Worm (Caenorhabditis elegans): ENCODE results near the gene srv-17.

DNA sequence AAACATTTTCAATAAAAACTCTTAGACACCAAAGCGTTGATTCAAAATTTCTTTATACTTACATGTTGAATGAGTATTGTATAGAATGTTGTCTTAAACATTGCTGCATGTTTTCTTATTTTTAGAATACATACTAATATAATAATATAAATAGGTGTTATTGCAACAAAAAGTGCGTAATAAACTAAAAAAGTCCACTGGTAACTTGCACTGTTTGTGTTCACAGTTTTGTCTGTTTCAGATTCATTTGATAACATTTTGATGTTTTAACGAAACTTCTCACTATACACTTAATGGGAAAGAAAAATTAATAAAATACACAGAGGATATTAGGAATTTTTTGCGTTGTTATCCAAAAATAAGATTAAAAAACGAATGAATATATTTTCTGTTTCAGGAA, 3.9 kb upstream of the srv-17 start, which contains the start of gene srv-19:
- TF ChIP-seq sea-1 (GFP tag; conservative IDR thresholded peaks at IDR 0.05) (no peak), ama-1 (optimal IDR thresholded peaks at IDR 0.05) (no peak), hmbx-1 (tag; optimal IDR thresholded peaks at IDR 0.05) (no peak), tbx-37 (GFP tag; conservative IDR thresholded peaks at IDR 0.05) (no peak), aly-1 (tag; optimal IDR thresholded peaks at IDR 0.05) (no peak), flt-1 (GFP tag; IDR thresholded peaks at IDR 0.05) (no peak), ets-7 (tag; optimal IDR thresholded peaks at IDR 0.05) (no peak), B0310.2 (tag; optimal IDR thresholded peaks at IDR 0.05) (no peak), hnd-1 (tag; optimal IDR thresholded peaks at IDR 0.05) (no peak), tbx-11 (GFP tag; IDR thresholded peaks at IDR 0.05) (no peak)
